Worm (Caenorhabditis elegans): ENCODE measurements around the gene K02F3.2.

K02F3.2 gene

DNA sequence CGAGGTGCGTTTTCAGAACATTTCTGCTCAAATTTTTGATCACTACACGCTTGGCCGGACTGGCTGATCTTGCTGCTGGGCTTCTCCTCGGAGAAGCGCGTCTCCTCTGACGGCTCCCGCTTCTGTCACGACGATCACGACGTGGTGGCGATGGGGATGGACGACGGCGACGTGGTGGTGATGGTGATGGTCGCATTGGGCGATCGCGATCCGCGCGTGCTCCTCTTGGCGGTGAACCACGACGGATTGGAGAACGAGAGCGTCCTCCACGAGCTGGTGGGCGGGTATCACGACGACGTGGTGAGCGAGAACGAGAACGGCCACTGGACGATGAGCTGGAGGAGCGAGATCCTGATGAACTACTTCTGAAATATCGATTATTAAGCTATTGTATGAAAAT lies 7.8 kb downstream of the K02F3.2 start:
- TF ChIP-seq F49E8.2 (tag; optimal IDR thresholded peaks at IDR 0.05; ENCODE audit: insufficient read depth), result no peak
- TF ChIP-seq nhr-179 (tag; optimal IDR thresholded peaks at IDR 0.05), result no peak
- TF ChIP-seq F39B2.1 (GFP tag; IDR thresholded peaks at IDR 0.05), result no peak
- peak; percentile 91 for TF ChIP-seq zfh-2 (GFP tag; conservative IDR thresholded peaks at IDR 0.05)
- TF ChIP-seq ceh-58 (GFP tag; IDR thresholded peaks at IDR 0.05), result no peak
- TF ChIP-seq rpc-1 (optimal IDR thresholded peaks at IDR 0.05), result no peak
- no peak for TF ChIP-seq rpc-1 (tag; optimal IDR thresholded peaks at IDR 0.05)
- no peak for TF ChIP-seq dpl-1 (GFP tag; optimal IDR thresholded peaks at IDR 0.05)
- TF ChIP-seq Y95B8A.8 (GFP tag; IDR thresholded peaks at IDR 0.05), result no peak
- peak; percentile 73; the same call in 1 of the 2 replicates for TF ChIP-seq egrh-3 (GFP tag; IDR thresholded peaks at IDR 0.05)
- TF ChIP-seq T07F8.4 (tag; optimal IDR thresholded peaks at IDR 0.05), result no peak
- no peak for TF ChIP-seq let-607 (tag; optimal IDR thresholded peaks at IDR 0.05)
- TF ChIP-seq F57A8.1 (GFP tag; optimal IDR thresholded peaks at IDR 0.05), result no peak
- TF ChIP-seq snpc-1.1 (tag; optimal IDR thresholded peaks at IDR 0.05; ENCODE audit: insufficient read depth), result no peak
- no peak for TF ChIP-seq T26A5.8 (tag; optimal IDR thresholded peaks at IDR 0.05)

DNA sequence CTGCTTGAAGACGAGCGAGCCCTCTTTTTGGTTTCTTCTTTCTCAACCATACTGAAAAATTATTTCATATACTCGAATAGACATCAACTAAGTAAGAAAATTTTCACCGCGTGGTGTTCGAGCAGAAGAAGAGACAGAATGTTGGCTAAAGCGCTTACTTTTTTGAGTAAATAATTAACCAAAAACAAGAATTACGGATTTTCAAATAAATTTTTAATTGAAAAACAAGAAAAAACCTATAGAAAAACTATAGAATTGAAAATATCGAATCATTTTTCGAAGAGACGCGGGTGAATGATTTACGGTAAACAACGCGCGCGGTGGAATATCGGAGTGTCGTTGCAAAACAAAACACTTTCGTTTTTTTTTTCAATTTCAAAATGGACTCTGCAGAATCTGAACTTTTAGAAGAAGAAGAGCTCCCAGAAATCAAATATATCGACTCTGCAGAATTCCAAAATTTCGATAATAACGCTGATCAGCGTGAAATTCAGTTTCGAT lies 8.3 kb downstream of the K02F3.2 start, which contains the start of the genes rnp-5 and tag-51:
rnp-5 (minus strand) TSS at position 51 of the 501 bp plus-strand sequence.
tag-51 (plus strand) TSS at position 363 of the 501 bp plus-strand sequence.
- peak; percentile 89 for TF ChIP-seq attf-3 (GFP tag; conservative IDR thresholded peaks at IDR 0.05)
- TF ChIP-seq ztf-3 (GFP tag; optimal IDR thresholded peaks at IDR 0.05), result no peak

DNA sequence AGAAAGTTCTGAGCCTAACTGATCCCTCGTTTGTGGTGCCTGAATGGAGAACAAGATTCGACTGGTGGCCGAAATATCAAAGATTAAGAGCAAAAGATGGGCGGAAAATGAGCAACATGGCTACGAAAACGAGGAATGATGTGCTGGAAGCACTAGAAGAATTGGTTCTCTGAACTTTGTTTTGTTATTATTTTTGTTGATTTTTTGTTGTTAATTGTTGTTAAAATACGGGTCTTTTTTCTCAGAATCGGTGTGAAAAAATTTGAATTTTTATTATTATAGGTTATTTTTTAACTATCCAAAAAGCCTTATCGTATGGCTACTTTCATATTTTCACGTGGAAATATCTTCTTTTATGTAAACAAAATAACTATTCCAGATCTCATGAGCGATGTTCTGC lies 10.6 kb downstream of the K02F3.2 start, which contains the start of gene K02F3.12:
K02F3.12 (plus strand) TSS at position 301 of the 400 bp plus-strand sequence.
- TF ChIP-seq madf-3 (GFP tag; IDR thresholded peaks at IDR 0.05) (no peak), let-526 (GFP tag; IDR thresholded peaks at IDR 0.05) (no peak), B0019.2 (GFP tag; conservative IDR thresholded peaks at IDR 0.05) (no peak), Y95B8A.8 (GFP tag; IDR thresholded peaks at IDR 0.05) (no peak), atf-7 (tag; optimal IDR thresholded peaks at IDR 0.05) (no peak), ama-1 (optimal IDR thresholded peaks at IDR 0.05) (no peak), ama-1 (GFP tag; optimal IDR thresholded peaks at IDR 0.05) (no peak), attf-5 (GFP tag; optimal IDR thresholded peaks at IDR 0.05) (no peak), F49E8.2 (tag; optimal IDR thresholded peaks at IDR 0.05; ENCODE audit: insufficient read depth) (no peak), F33H1.4 (GFP tag; IDR thresholded peaks at IDR 0.05) (no peak), ztf-3 (GFP tag; optimal IDR thresholded peaks at IDR 0.05) (no peak), K11D2.4 (GFP tag; IDR thresholded peaks at IDR 0.05) (no peak), egl-44 (GFP tag; IDR thresholded peaks at IDR 0.05) (no peak), B0261.1 (tag; optimal IDR thresholded peaks at IDR 0.05) (no peak), hlh-12 (tag; optimal IDR thresholded peaks at IDR 0.05) (no peak), nfya-2 (GFP tag; IDR thresholded peaks at IDR 0.05) (no peak), lsy-27 (tag; optimal IDR thresholded peaks at IDR 0.05; ENCODE audit: borderline replicate concordance, insufficient read depth) (no peak), rec-8 (tag; optimal IDR thresholded peaks at IDR 0.05) (no peak), lin-40 (tag; optimal IDR thresholded peaks at IDR 0.05) (no peak), efl-1 (GFP tag; optimal IDR thresholded peaks at IDR 0.05) (no peak), die-1 (tag; optimal IDR thresholded peaks at IDR 0.05) (no peak)

- TF ChIP-seq lsl-1 (GFP tag; optimal IDR thresholded peaks at IDR 0.05) (no peak), ceh-79 (tag; optimal IDR thresholded peaks at IDR 0.05) (no peak), lin-26 (GFP tag; IDR thresholded peaks at IDR 0.05) (no peak), mel-28 (tag; optimal IDR thresholded peaks at IDR 0.05; ENCODE audit: borderline replicate concordance) (no peak), mxl-1 (tag; optimal IDR thresholded peaks at IDR 0.05) (no peak), sdz-38 (tag; optimal IDR thresholded peaks at IDR 0.05) (no peak), athp-1 (tag; optimal IDR thresholded peaks at IDR 0.05) (no peak), ceh-27 (GFP tag; optimal IDR thresholded peaks at IDR 0.05) (no peak), xnd-1 (tag; optimal IDR thresholded peaks at IDR 0.05) (no peak), Y67H2A.10 (GFP tag; conservative IDR thresholded peaks at IDR 0.05) (no peak), egl-18 (GFP tag; IDR thresholded peaks at IDR 0.05) (no peak), hlh-26 (GFP tag; conservative IDR thresholded peaks at IDR 0.05) (no peak)
These were observed 11.3 kb downstream of the K02F3.2 start for ce11 chrIII:856908-857307.
